Fruit fly (Drosophila melanogaster) whole organism, embryonic: Measurements from ENCODE around the gene CG42404.

Experiments used
- BEAF-32 ChIP-seq: fragments of 200-800 bp; sonication (Bioruptor generic); optimal IDR thresholded peaks from 3 replicates; lab custom pipeline; 2017; ENCODE audit warnings: missing biosample characterization, missing genetic modification characterization, mild to moderate bottlenecking, moderate library complexity, missing genetic modification reagents
- CG10431 ChIP-seq: fragments of 200-800 bp; sonication (Bioruptor generic); optimal IDR thresholded peaks from 3 replicates; lab custom pipeline; 2018; ENCODE audit warnings: missing biosample characterization, mild to moderate bottlenecking, missing genetic modification characterization
- CG10543 ChIP-seq: fragments of 200-800 bp; sonication (Bioruptor generic); optimal IDR thresholded peaks from 3 replicates; lab custom pipeline; 2017; ENCODE audit warnings: missing biosample characterization, mild to moderate bottlenecking, missing genetic modification characterization, moderate library complexity
- CG11398 ChIP-seq: fragments of 200-800 bp; sonication (Bioruptor generic); optimal IDR thresholded peaks from 2 replicates; lab custom pipeline; 2016; ENCODE audit warnings: missing biosample characterization, missing genetic modification characterization
- CG12104 ChIP-seq: fragments of 200-800 bp; sonication (Bioruptor generic); optimal IDR thresholded peaks from 3 replicates; lab custom pipeline; 2016; ENCODE audit warnings: missing biosample characterization, missing genetic modification characterization
- CG1233 ChIP-seq: fragments of 200-800 bp; sonication (Bioruptor generic); optimal IDR thresholded peaks from 4 replicates; lab custom pipeline; 2018; ENCODE audit warnings: missing biosample characterization, mild to moderate bottlenecking, missing genetic modification characterization
- CG13123 ChIP-seq: fragments of 200-800 bp; sonication (Bioruptor generic); optimal IDR thresholded peaks from 2 replicates; lab custom pipeline; 2016; ENCODE audit warnings: missing biosample characterization, missing genetic modification characterization
- CG14050 ChIP-seq: fragments of 200-800 bp; sonication (Bioruptor generic); IDR thresholded peaks from 3 replicates; pipeline ENCODE4 v1.3.6; 2022; ENCODE audit warnings: missing biosample characterization, missing genetic modification characterization
- CG15514 ChIP-seq: fragments of 200-800 bp; sonication (Bioruptor generic); optimal IDR thresholded peaks from 3 replicates; lab custom pipeline; 2017; ENCODE audit warnings: missing biosample characterization, missing genetic modification characterization, mild to moderate bottlenecking, moderate library complexity, missing genetic modification reagents
- CG16779 ChIP-seq: fragments of 200-800 bp; sonication (Bioruptor generic); IDR thresholded peaks from 2 replicates; pipeline ENCODE4 v1.3.6; 2022; ENCODE audit warnings: missing biosample characterization, missing genetic modification characterization
- CG16813 ChIP-seq: fragments of 200-800 bp; sonication (Bioruptor generic); IDR thresholded peaks from 3 replicates; pipeline ENCODE4 v1.3.6; 2022; ENCODE audit warnings: missing biosample characterization, missing genetic modification characterization; ENCODE audit not compliant: partially characterized antibody
- CG17359 ChIP-seq: fragments of 200-800 bp; sonication (Bioruptor generic); optimal IDR thresholded peaks from 3 replicates; lab custom pipeline; 2018; ENCODE audit warnings: missing biosample characterization, mild to moderate bottlenecking, missing genetic modification characterization, moderate library complexity
- CG2120 ChIP-seq: fragments of 200-800 bp; sonication (Bioruptor generic); optimal IDR thresholded peaks from 3 replicates; lab custom pipeline; 2016; ENCODE audit warnings: missing biosample characterization, missing genetic modification characterization
- CG30403 ChIP-seq: fragments of 200-800 bp; sonication (Bioruptor generic); optimal IDR thresholded peaks from 3 replicates; lab custom pipeline; 2016; ENCODE audit warnings: missing biosample characterization, missing genetic modification characterization
- CG32767 ChIP-seq: fragments of 200-800 bp; sonication (Bioruptor generic); IDR thresholded peaks from 2 replicates; pipeline ENCODE4 v1.3.6; 2022; ENCODE audit warnings: missing biosample characterization, missing genetic modification characterization
- CG4328 ChIP-seq: fragments of 200-800 bp; sonication (Bioruptor generic); optimal IDR thresholded peaks from 3 replicates; lab custom pipeline; 2017; ENCODE audit warnings: missing biosample characterization, missing genetic modification reagents, missing genetic modification characterization
- CG6272 ChIP-seq: fragments of 200-800 bp; sonication (Bioruptor generic); IDR thresholded peaks from 2 replicates; pipeline ENCODE4 v1.3.6; 2022; ENCODE audit warnings: missing biosample characterization, missing genetic modification characterization
- CG6791 ChIP-seq: fragments of 200-800 bp; sonication (Bioruptor generic); IDR thresholded peaks from 3 replicates; pipeline ENCODE4 v1.3.6; 2022; ENCODE audit warnings: missing biosample characterization, missing genetic modification characterization; ENCODE audit not compliant: partially characterized antibody
- CG8388 ChIP-seq: fragments of 200-800 bp; sonication (Bioruptor generic); optimal IDR thresholded peaks from 2 replicates; lab custom pipeline; 2019; ENCODE audit warnings: missing biosample characterization, mild to moderate bottlenecking, missing genetic modification characterization, moderate library complexity
- CG9727 ChIP-seq: fragments of 200-800 bp; sonication (Bioruptor generic); optimal IDR thresholded peaks from 3 replicates; lab custom pipeline; 2017; ENCODE audit warnings: missing biosample characterization, mild to moderate bottlenecking, missing genetic modification characterization
- CG9932 ChIP-seq: fragments of 200-800 bp; sonication (Bioruptor generic); IDR thresholded peaks from 2 replicates; pipeline ENCODE4 v1.3.6; 2022; ENCODE audit warnings: missing biosample characterization, missing genetic modification characterization
- CoRest ChIP-seq: fragments of 200-800 bp; sonication (Bioruptor generic); optimal IDR thresholded peaks from 3 replicates; lab custom pipeline; 2018; ENCODE audit warnings: missing biosample characterization, mild to moderate bottlenecking, missing genetic modification characterization, moderate library complexity
- HLH54F ChIP-seq: fragments of 200-800 bp; sonication (Bioruptor generic); optimal IDR thresholded peaks from 3 replicates; lab custom pipeline; 2016; ENCODE audit warnings: missing biosample characterization, missing genetic modification characterization
- Hand ChIP-seq: fragments of 200-800 bp; sonication (Bioruptor generic); optimal IDR thresholded peaks from 2 replicates; lab custom pipeline; 2017; ENCODE audit warnings: mild to moderate bottlenecking, missing biosample characterization, missing genetic modification reagents, missing genetic modification characterization
- Lpt ChIP-seq: fragments of >200 bp; optimal IDR thresholded peaks from 2 replicates; lab custom pipeline; 2018; ENCODE audit warnings: missing biosample characterization, missing genetic modification characterization
- Nf-YA ChIP-seq: fragments of 200-800 bp; sonication (Bioruptor generic); IDR thresholded peaks from 2 replicates; pipeline ENCODE4 v1.3.6; 2022; ENCODE audit warnings: missing biosample characterization, missing genetic modification characterization
- Opbp ChIP-seq: fragments of 200-800 bp; sonication (Bioruptor generic); IDR thresholded peaks from 3 replicates; pipeline ENCODE4 v1.3.6; 2022; ENCODE audit warnings: missing biosample characterization, missing genetic modification characterization; ENCODE audit not compliant: partially characterized antibody
- Poxn ChIP-seq: fragments of 200-800 bp; sonication (Bioruptor generic); IDR thresholded peaks from 2 replicates; pipeline ENCODE4 v1.3.6; 2022; ENCODE audit warnings: missing biosample characterization, missing genetic modification characterization
- Sox100B ChIP-seq: fragments of 200-800 bp; sonication (Bioruptor generic); optimal IDR thresholded peaks from 3 replicates; lab custom pipeline; 2018; ENCODE audit warnings: missing biosample characterization, mild to moderate bottlenecking, missing genetic modification characterization
- Spps ChIP-seq: fragments of 200-800 bp; sonication (Bioruptor generic); optimal IDR thresholded peaks from 2 replicates; lab custom pipeline; 2018; ENCODE audit warnings: missing biosample characterization, mild to moderate bottlenecking, missing genetic modification characterization
- Tbp ChIP-seq: fragments of >200 bp; optimal IDR thresholded peaks from 2 replicates; lab custom pipeline; 2018; ENCODE audit warnings: missing biosample characterization, missing genetic modification characterization
- Trl ChIP-seq, 3 experiments: fragments of >200 bp in 2 of 3; fragments of 200-800 bp in 1 of 3; sonication (Bioruptor generic) in 1 of 3; optimal IDR thresholded peaks; 2 replicates in 1 of 3; 3 replicates in 2 of 3; lab custom pipeline; 2016 to 2017; ENCODE audit warnings: missing biosample characterization in 1 of 3, missing genetic modification characterization in 1 of 3
- cad ChIP-seq: fragments of >200 bp; optimal IDR thresholded peaks from 2 replicates; lab custom pipeline; 2017; ENCODE audit warnings: missing biosample characterization, missing genetic modification characterization
- crol ChIP-seq: fragments of 200-800 bp; sonication (Bioruptor generic); IDR thresholded peaks from 2 replicates; pipeline ENCODE4 v1.3.6; 2022; ENCODE audit warnings: missing biosample characterization, missing genetic modification characterization
- gce ChIP-seq: fragments of 200-800 bp; sonication (Bioruptor generic); IDR thresholded peaks from 3 replicates; pipeline ENCODE4 v1.3.6; 2022; ENCODE audit warnings: missing biosample characterization, missing genetic modification characterization
- gcm ChIP-seq: fragments of 200-800 bp; sonication (Bioruptor generic); optimal IDR thresholded peaks from 2 replicates; lab custom pipeline; 2019; ENCODE audit warnings: missing biosample characterization, mild to moderate bottlenecking, missing genetic modification characterization, moderate library complexity
- gem ChIP-seq: fragments of 200-800 bp; sonication (Bioruptor generic); optimal IDR thresholded peaks from 2 replicates; lab custom pipeline; 2019; ENCODE audit warnings: missing biosample characterization, mild to moderate bottlenecking, missing genetic modification characterization, moderate library complexity
- gfzf ChIP-seq: fragments of 200-800 bp; sonication (Bioruptor generic); optimal IDR thresholded peaks from 2 replicates; lab custom pipeline; 2016; ENCODE audit warnings: missing biosample characterization, mild to moderate bottlenecking, missing genetic modification characterization, moderate library complexity
- kah ChIP-seq: fragments of 200-800 bp; sonication (Bioruptor generic); optimal IDR thresholded peaks from 2 replicates; lab custom pipeline; 2018; ENCODE audit warnings: missing biosample characterization, mild to moderate bottlenecking, missing genetic modification characterization
- lmd ChIP-seq: fragments of 200-800 bp; sonication (Bioruptor generic); IDR thresholded peaks from 2 replicates; pipeline ENCODE4 v1.3.6; 2022; ENCODE audit warnings: missing biosample characterization, missing genetic modification characterization
- mld ChIP-seq: fragments of 200-800 bp; sonication (Bioruptor generic); IDR thresholded peaks from 3 replicates; pipeline ENCODE4 v1.3.6; 2022; ENCODE audit warnings: missing biosample characterization, missing genetic modification characterization; ENCODE audit not compliant: partially characterized antibody
- nom ChIP-seq: fragments of 200-800 bp; sonication (Bioruptor generic); optimal IDR thresholded peaks from 2 replicates; lab custom pipeline; 2017; ENCODE audit warnings: missing biosample characterization, missing genetic modification characterization, mild to moderate bottlenecking, moderate library complexity, missing genetic modification reagents
- pb ChIP-seq: fragments of 200-800 bp; sonication (Bioruptor generic); optimal IDR thresholded peaks from 3 replicates; lab custom pipeline; 2016; ENCODE audit warnings: missing biosample characterization, missing genetic modification characterization
- pnt ChIP-seq: fragments of 200-800 bp; sonication (Bioruptor generic); optimal IDR thresholded peaks from 3 replicates; lab custom pipeline; 2016; ENCODE audit warnings: missing biosample characterization, missing genetic modification characterization
- sisA ChIP-seq: fragments of 200-800 bp; sonication (Bioruptor generic); IDR thresholded peaks from 2 replicates; pipeline ENCODE4 v1.3.6; 2022; ENCODE audit warnings: missing biosample characterization, missing genetic modification characterization
- sug ChIP-seq: fragments of 200-800 bp; optimal IDR thresholded peaks from 2 replicates; lab custom pipeline; 2019; ENCODE audit warnings: missing biosample characterization, mild to moderate bottlenecking, missing genetic modification characterization, moderate library complexity
- tna ChIP-seq: fragments of 200-800 bp; sonication (Bioruptor generic); IDR thresholded peaks from 2 replicates; pipeline ENCODE4 v1.3.6; 2022; ENCODE audit warnings: missing biosample characterization, missing genetic modification characterization; ENCODE audit not compliant: partially characterized antibody
- ttk ChIP-seq: fragments of 200-800 bp; sonication (Bioruptor generic); IDR thresholded peaks from 2 replicates; pipeline ENCODE4 v2.1.2; 2022; ENCODE audit warnings: missing biosample characterization, missing genetic modification characterization
- vvl ChIP-seq: fragments of 200-800 bp; sonication (Bioruptor generic); IDR thresholded peaks from 2 replicates; pipeline ENCODE4 v1.3.6; 2022; ENCODE audit warnings: missing biosample characterization, missing genetic modification characterization

CG42404 gene

DNA sequence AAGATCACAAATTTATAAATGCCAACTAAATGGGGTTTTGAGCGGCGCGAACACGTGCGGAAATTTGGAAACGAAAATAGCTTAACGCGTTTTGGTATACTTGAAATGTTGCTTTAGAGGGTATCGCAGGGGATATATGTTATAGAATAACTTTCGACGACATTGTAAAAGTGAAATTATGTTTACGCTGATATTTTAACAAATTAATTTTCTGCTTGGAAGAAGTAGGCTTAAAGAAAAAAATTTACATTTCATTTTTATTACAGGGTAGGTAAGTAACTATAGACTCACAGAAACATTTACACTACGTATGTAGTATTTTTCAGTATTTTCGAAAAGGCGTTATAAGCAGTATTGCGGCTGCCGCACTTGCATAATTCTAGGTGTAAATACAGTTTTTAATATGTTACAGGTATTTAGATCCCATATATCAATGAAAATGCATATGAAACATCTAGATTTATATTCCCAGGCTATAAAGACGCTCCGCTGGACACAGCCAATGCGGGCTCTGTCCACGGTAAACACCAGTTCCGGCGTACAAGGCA is 20.5 kb upstream of the CG42404 start, which contains the start of the genes Art3 and mRpS10 (continued):
- TF ChIP-seq CG9932 (peak; percentile 100), gfzf (peak; percentile 89), Trl (optimal IDR thresholded peaks at IDR 0.05; lab: Kevin White, UChicago) (no peak), Trl (GFP tag; optimal IDR thresholded peaks at IDR 0.05; lab: Kevin White, UChicago) (peak; percentile 100), BEAF-32 (GFP tag; lab: Kevin White, UChicago) (peak; percentile 52), CG16779 (GFP tag; lab: Robert Waterston, UW) (peak; percentile 100), Poxn (peak; percentile 100), Hand (GFP tag; lab: Kevin White, UChicago) (peak; percentile 99), Spps (tag; lab: Kevin White, UChicago) (peak; percentile 100), Lpt (GFP tag; lab: Kevin White, UChicago) (no peak), vvl (GFP tag; lab: Robert Waterston, UW) (peak; percentile 100), CoRest (peak; percentile 100), CG10431 (GFP tag; lab: Kevin White, UChicago) (peak; percentile 99), nom (GFP tag; lab: Kevin White, UChicago) (peak; percentile 99), Nf-YA (GFP tag; lab: Robert Waterston, UW) (peak; percentile 100), CG17359 (tag; lab: Kevin White, UChicago) (peak; percentile 100), CG2120 (peak; percentile 100), tna (GFP tag; lab: Robert Waterston, UW) (0 out of 2 replicates have a peak, but pooled peaks have one; percentile 10), CG10543 (GFP tag; lab: Kevin White, UChicago) (peak; percentile 100), HLH54F (GFP tag; lab: Kevin White, UChicago) (peak; percentile 100), gcm (GFP tag; lab: Kevin White, UChicago) (peak; percentile 100), sug (peak; percentile 100), CG6791 (GFP tag; lab: Robert Waterston, UW) (no peak), CG30403 (GFP tag; lab: Kevin White, UChicago) (peak; percentile 100), CG11398 (GFP tag; lab: Kevin White, UChicago) (peak; percentile 100), kah (peak; percentile 99), gce (peak; percentile 100), lmd (GFP tag; lab: Robert Waterston, UW) (peak; percentile 100), pb (GFP tag; lab: Kevin White, UChicago) (peak; percentile 100), CG1233 (GFP tag; lab: Kevin White, UChicago) (peak; percentile 100), gem (tag; lab: Kevin White, UChicago) (peak; percentile 100), Tbp (no peak), ttk (GFP tag; lab: Robert Waterston, UW) (peak; percentile 100), mld (GFP tag; lab: Robert Waterston, UW) (no peak), CG15514 (GFP tag; lab: Kevin White, UChicago) (peak; percentile 96), CG8388 (GFP tag; lab: Kevin White, UChicago) (peak; percentile 100), Sox100B (GFP tag; lab: Kevin White, UChicago) (peak; percentile 100), CG4328 (GFP tag; lab: Kevin White, UChicago) (peak; percentile 100), CG14050 (GFP tag; lab: Robert Waterston, UW) (peak; percentile 100), CG16813 (GFP tag; lab: Robert Waterston, UW) (no peak), crol (GFP tag; lab: Robert Waterston, UW) (peak; percentile 93), CG9727 (GFP tag; lab: Kevin White, UChicago) (peak; percentile 100), CG13123 (GFP tag; lab: Kevin White, UChicago) (peak; percentile 100), cad (GFP tag; lab: Kevin White, UChicago) (no peak), CG12104 (GFP tag; lab: Kevin White, UChicago) (peak; percentile 100), Opbp (peak; percentile 29; the same call in 1 of the 3 replicates), sisA (GFP tag; lab: Robert Waterston, UW) (peak; percentile 100), CG6272 (GFP tag; lab: Robert Waterston, UW) (peak; percentile 100), CG32767 (GFP tag; lab: Robert Waterston, UW) (peak; percentile 100), pnt (GFP tag; lab: Kevin White, UChicago) (peak; percentile 100)
